Fruit fly (Drosophila melanogaster) whole organism, embryonic: ENCODE measurements around the gene CG5776.
A peak's percentile ranks its signal among the peaks of the same experiment; 100 is the strongest.

Experiments
- B-H1 ChIP-seq: fragments of 200-800 bp; sonication (Bioruptor generic); IDR thresholded peaks from 3 replicates; pipeline ENCODE4 v1.3.6; 2022; ENCODE audit warnings: missing biosample characterization, missing genetic modification characterization
- BtbVII ChIP-seq: fragments of 200-800 bp; sonication (Bioruptor generic); optimal IDR thresholded peaks from 3 replicates; lab custom pipeline; 2017; ENCODE audit warnings: missing biosample characterization, mild to moderate bottlenecking, missing genetic modification characterization
- CG10462 ChIP-seq: fragments of 200-800 bp; sonication (Bioruptor generic); optimal IDR thresholded peaks from 2 replicates; lab custom pipeline; 2016; ENCODE audit warnings: missing biosample characterization, missing genetic modification characterization
- CG10543 ChIP-seq: fragments of 200-800 bp; sonication (Bioruptor generic); optimal IDR thresholded peaks from 3 replicates; lab custom pipeline; 2017; ENCODE audit warnings: missing biosample characterization, mild to moderate bottlenecking, missing genetic modification characterization, moderate library complexity
- CG10565 ChIP-seq: fragments of 200-800 bp; sonication (Bioruptor generic); optimal IDR thresholded peaks from 3 replicates; lab custom pipeline; 2016; ENCODE audit warnings: missing biosample characterization, mild to moderate bottlenecking, missing genetic modification characterization
- CG12071 ChIP-seq: fragments of 200-800 bp; sonication (Bioruptor generic); optimal IDR thresholded peaks from 3 replicates; lab custom pipeline; 2018; ENCODE audit warnings: missing biosample characterization, mild to moderate bottlenecking, missing genetic modification characterization
- CG12769 ChIP-seq: fragments of 200-800 bp; sonication (Bioruptor generic); optimal IDR thresholded peaks from 2 replicates; lab custom pipeline; 2019; ENCODE audit warnings: missing biosample characterization, mild to moderate bottlenecking, missing genetic modification characterization, moderate library complexity
- CG14050 ChIP-seq: fragments of 200-800 bp; sonication (Bioruptor generic); IDR thresholded peaks from 3 replicates; pipeline ENCODE4 v1.3.6; 2022; ENCODE audit warnings: missing biosample characterization, missing genetic modification characterization
- CG15269 ChIP-seq: fragments of 200-800 bp; sonication (Bioruptor generic); optimal IDR thresholded peaks from 2 replicates; lab custom pipeline; 2018; ENCODE audit warnings: missing biosample characterization, mild to moderate bottlenecking, missing genetic modification characterization, moderate library complexity
- CG1603 ChIP-seq: fragments of 200-800 bp; sonication (Bioruptor generic); optimal IDR thresholded peaks from 2 replicates; lab custom pipeline; 2019; ENCODE audit warnings: missing biosample characterization, mild to moderate bottlenecking, missing genetic modification characterization, moderate library complexity
- CG16813 ChIP-seq: fragments of 200-800 bp; sonication (Bioruptor generic); IDR thresholded peaks from 3 replicates; pipeline ENCODE4 v1.3.6; 2022; ENCODE audit warnings: missing biosample characterization, missing genetic modification characterization; ENCODE audit not compliant: partially characterized antibody
- CG17186 ChIP-seq: fragments of 200-800 bp; sonication (Bioruptor generic); optimal IDR thresholded peaks from 3 replicates; lab custom pipeline; 2017; ENCODE audit warnings: missing biosample characterization, missing genetic modification reagents, missing genetic modification characterization
- CG17328 ChIP-seq: fragments of 200-800 bp; sonication (Bioruptor generic); IDR thresholded peaks from 2 replicates; pipeline ENCODE4 v1.3.6; 2022; ENCODE audit warnings: missing biosample characterization, missing genetic modification characterization
- CG18011 ChIP-seq: fragments of 200-800 bp; sonication (Bioruptor generic); optimal IDR thresholded peaks from 2 replicates; lab custom pipeline; 2017; ENCODE audit warnings: missing biosample characterization, missing genetic modification characterization, mild to moderate bottlenecking, moderate library complexity, missing genotype
- CG3065 ChIP-seq: fragments of 200-800 bp; sonication (Bioruptor generic); optimal IDR thresholded peaks from 2 replicates; lab custom pipeline; 2016; ENCODE audit warnings: missing biosample characterization, missing genetic modification characterization
- CG6791 ChIP-seq: fragments of 200-800 bp; sonication (Bioruptor generic); IDR thresholded peaks from 3 replicates; pipeline ENCODE4 v1.3.6; 2022; ENCODE audit warnings: missing biosample characterization, missing genetic modification characterization; ENCODE audit not compliant: partially characterized antibody
- CG9817 ChIP-seq: fragments of 200-800 bp; sonication (Bioruptor generic); optimal IDR thresholded peaks from 2 replicates; lab custom pipeline; 2018; ENCODE audit warnings: missing biosample characterization, mild to moderate bottlenecking, missing genetic modification characterization, moderate library complexity
- CHES-1-like ChIP-seq: fragments of 200-800 bp; sonication (Bioruptor generic); optimal IDR thresholded peaks from 2 replicates; lab custom pipeline; 2016; ENCODE audit warnings: missing biosample characterization, missing genetic modification characterization
- Dip3 ChIP-seq: fragments of 200-800 bp; sonication (Bioruptor generic); optimal IDR thresholded peaks from 3 replicates; lab custom pipeline; 2016; ENCODE audit warnings: missing biosample characterization, missing genetic modification characterization
- Doc3 ChIP-seq: fragments of 200-800 bp; sonication (Bioruptor generic); IDR thresholded peaks from 3 replicates; pipeline ENCODE4 v1.3.6; 2022; ENCODE audit warnings: missing biosample characterization, missing genetic modification characterization; ENCODE audit not compliant: partially characterized antibody
- Dp ChIP-seq: fragments of 200-800 bp; sonication (Bioruptor generic); optimal IDR thresholded peaks from 2 replicates; lab custom pipeline; 2018; ENCODE audit warnings: missing biosample characterization, mild to moderate bottlenecking, missing genetic modification characterization, moderate library complexity
- Fer2 ChIP-seq: fragments of 200-800 bp; sonication (Bioruptor generic); optimal IDR thresholded peaks from 2 replicates; lab custom pipeline; 2018; ENCODE audit warnings: missing biosample characterization, mild to moderate bottlenecking, missing genetic modification characterization, moderate library complexity
- H2.0 ChIP-seq: fragments of 200-800 bp; sonication (Bioruptor generic); IDR thresholded peaks from 2 replicates; pipeline ENCODE4 v1.3.6; 2022; ENCODE audit warnings: missing biosample characterization, missing genetic modification characterization
- Hsf ChIP-seq: fragments of 200-800 bp; sonication (Bioruptor generic); optimal IDR thresholded peaks from 3 replicates; lab custom pipeline; 2016; ENCODE audit warnings: missing biosample characterization, missing genetic modification characterization
- Mrtf ChIP-seq: fragments of 200-800 bp; sonication (Bioruptor generic); IDR thresholded peaks from 3 replicates; pipeline ENCODE4 v1.3.6; 2022; ENCODE audit warnings: missing biosample characterization, missing genetic modification characterization
- Nf-YB ChIP-seq: fragments of 200-800 bp; sonication (Bioruptor generic); optimal IDR thresholded peaks from 3 replicates; lab custom pipeline; 2019; ENCODE audit warnings: missing biosample characterization, mild to moderate bottlenecking, missing genetic modification characterization, moderate library complexity
- Scr ChIP-seq: fragments of 200-800 bp; sonication (Bioruptor generic); IDR thresholded peaks from 2 replicates; pipeline ENCODE4 v1.3.6; 2022; ENCODE audit warnings: missing biosample characterization, missing genetic modification characterization; ENCODE audit not compliant: partially characterized antibody
- Sox100B ChIP-seq: fragments of 200-800 bp; sonication (Bioruptor generic); optimal IDR thresholded peaks from 3 replicates; lab custom pipeline; 2018; ENCODE audit warnings: missing biosample characterization, mild to moderate bottlenecking, missing genetic modification characterization
- abd-A ChIP-seq: fragments of 200-800 bp; sonication (Bioruptor generic); optimal IDR thresholded peaks from 3 replicates; lab custom pipeline; 2019; ENCODE audit warnings: missing biosample characterization, mild to moderate bottlenecking, missing genetic modification characterization, moderate library complexity
- al ChIP-seq: fragments of 200-800 bp; sonication (Bioruptor generic); IDR thresholded peaks from 2 replicates; pipeline ENCODE4 v1.3.6; 2022; ENCODE audit warnings: missing biosample characterization, missing genetic modification characterization
- bbx ChIP-seq: fragments of 200-800 bp; sonication (Bioruptor generic); IDR thresholded peaks from 2 replicates; pipeline ENCODE4 v1.3.6; 2022; ENCODE audit warnings: missing biosample characterization, missing genetic modification characterization; ENCODE audit not compliant: partially characterized antibody
- bowl ChIP-seq: fragments of 200-800 bp; sonication (Bioruptor generic); IDR thresholded peaks from 2 replicates; pipeline ENCODE4 v1.3.6; 2022; ENCODE audit warnings: missing biosample characterization, missing genetic modification characterization
- caup ChIP-seq: fragments of 200-800 bp; sonication (Bioruptor generic); optimal IDR thresholded peaks from 3 replicates; lab custom pipeline; 2017; ENCODE audit warnings: missing biosample characterization, mild to moderate bottlenecking, missing genetic modification characterization, moderate library complexity; ENCODE audit not compliant: severe bottlenecking
- dati ChIP-seq: fragments of 200-800 bp; sonication (Bioruptor generic); IDR thresholded peaks from 2 replicates; pipeline ENCODE4 v1.3.6; 2022; ENCODE audit warnings: missing biosample characterization, missing genetic modification characterization
- fd64A ChIP-seq: fragments of 200-800 bp; sonication (Bioruptor generic); optimal IDR thresholded peaks from 3 replicates; lab custom pipeline; 2018; ENCODE audit warnings: missing biosample characterization, mild to moderate bottlenecking, missing genetic modification characterization
- fru ChIP-seq: fragments of >200 bp; optimal IDR thresholded peaks from 2 replicates; lab custom pipeline; 2017
- inv ChIP-seq: fragments of 200-800 bp; sonication (Bioruptor generic); IDR thresholded peaks from 2 replicates; pipeline ENCODE4 v1.3.6; 2022; ENCODE audit warnings: missing biosample characterization, missing genetic modification characterization; ENCODE audit not compliant: partially characterized antibody
- jing ChIP-seq: fragments of 200-800 bp; sonication (Bioruptor generic); optimal IDR thresholded peaks from 2 replicates; lab custom pipeline; 2018; ENCODE audit warnings: missing biosample characterization, mild to moderate bottlenecking, missing genetic modification characterization
- knrl ChIP-seq: fragments of 200-800 bp; sonication (Bioruptor generic); IDR thresholded peaks from 3 replicates; pipeline ENCODE4 v1.3.6; 2022; ENCODE audit warnings: missing biosample characterization, missing genetic modification characterization; ENCODE audit not compliant: partially characterized antibody
- mam ChIP-seq: fragments of 200-800 bp; sonication (Bioruptor generic); optimal IDR thresholded peaks from 3 replicates; lab custom pipeline; 2016; ENCODE audit warnings: missing biosample characterization, missing genetic modification characterization
- mld ChIP-seq: fragments of 200-800 bp; sonication (Bioruptor generic); IDR thresholded peaks from 3 replicates; pipeline ENCODE4 v1.3.6; 2022; ENCODE audit warnings: missing biosample characterization, missing genetic modification characterization; ENCODE audit not compliant: partially characterized antibody
- nau ChIP-seq: fragments of 200-800 bp; sonication (Bioruptor generic); optimal IDR thresholded peaks from 3 replicates; lab custom pipeline; 2017; ENCODE audit warnings: missing biosample characterization, mild to moderate bottlenecking, missing genetic modification characterization, missing genetic modification reagents
- otp ChIP-seq: fragments of 200-800 bp; sonication (Bioruptor generic); IDR thresholded peaks from 3 replicates; pipeline ENCODE4, ENCODE4 v1.3.6; 2022; ENCODE audit warnings: missing biosample characterization, missing genetic modification characterization
- sim ChIP-seq: fragments of 200-800 bp; sonication (Bioruptor generic); IDR thresholded peaks from 2 replicates; pipeline ENCODE4 v1.3.6; 2022; ENCODE audit warnings: missing biosample characterization, missing genetic modification characterization
- slou ChIP-seq: fragments of 200-800 bp; sonication (Bioruptor generic); optimal IDR thresholded peaks from 3 replicates; lab custom pipeline; 2016; ENCODE audit warnings: missing biosample characterization, missing genetic modification characterization
- sr ChIP-seq: fragments of 200-800 bp; sonication (Bioruptor generic); IDR thresholded peaks from 3 replicates; pipeline ENCODE4 v1.3.6; 2022; ENCODE audit warnings: missing biosample characterization, missing genetic modification characterization
- ssp ChIP-seq: fragments of 200-800 bp; sonication (Bioruptor generic); IDR thresholded peaks from 2 replicates; pipeline ENCODE4 v1.3.6; 2022; ENCODE audit warnings: missing biosample characterization, missing genetic modification characterization
- stc ChIP-seq: fragments of 200-800 bp; sonication (Bioruptor generic); IDR thresholded peaks from 2 replicates; pipeline ENCODE4 v1.3.6; 2022; ENCODE audit warnings: missing biosample characterization, missing genetic modification characterization
- tio ChIP-seq: fragments of 200-800 bp; sonication (Bioruptor generic); optimal IDR thresholded peaks from 2 replicates; lab custom pipeline; 2017; ENCODE audit warnings: missing biosample characterization, missing genetic modification characterization, inconsistent platforms

The CG5776 gene

dm6 chr2L:12704418-12704920, at the start of gene CG5776, which contains the start of gene spict (continued):
- TF ChIP-seq fru (lab: Kevin White, UChicago) (no peak), CG14050 (GFP tag; lab: Robert Waterston, UW) (peak; percentile 75; the same call in 2 of the 3 replicates), Hsf (GFP tag; lab: Kevin White, UChicago) (peak; percentile 60), CG12071 (no peak), CG10462 (GFP tag; lab: Kevin White, UChicago) (no peak), H2.0 (GFP tag; lab: Robert Waterston, UW) (peak; percentile 77), CG10543 (GFP tag; lab: Kevin White, UChicago) (peak; percentile 80), Nf-YB (GFP tag; lab: Kevin White, UChicago) (peak; percentile 56), Doc3 (no peak), Scr (GFP tag; lab: Robert Waterston, UW) (peak; percentile 60), CG6791 (GFP tag; lab: Robert Waterston, UW) (no peak), Dip3 (peak; percentile 53), CG1603 (peak; percentile 87), al (GFP tag; lab: Robert Waterston, UW) (peak; percentile 78), sr (GFP tag; lab: Robert Waterston, UW) (no peak), CG3065 (no peak), caup (GFP tag; lab: Kevin White, UChicago) (peak; percentile 32), CG15269 (peak; percentile 75), Fer2 (tag; lab: Kevin White, UChicago) (peak; percentile 37), CG12769 (peak; percentile 89), slou (GFP tag; lab: Kevin White, UChicago) (no peak), fd64A (GFP tag; lab: Kevin White, UChicago) (peak; percentile 14), mam (GFP tag; lab: Kevin White, UChicago) (no peak), bbx (GFP tag; lab: Robert Waterston, UW) (peak; percentile 35; the same call in 1 of the 2 replicates), nau (GFP tag; lab: Kevin White, UChicago) (no peak), dati (GFP tag; lab: Robert Waterston, UW) (no peak), CG16813 (no peak), jing (GFP tag; lab: Kevin White, UChicago) (peak; percentile 38), tio (GFP tag; lab: Kevin White, UChicago) (no peak), inv (GFP tag; lab: Robert Waterston, UW) (peak; percentile 39; the same call in 1 of the 2 replicates), Mrtf (GFP tag; lab: Robert Waterston, UW) (peak; percentile 74; the same call in 2 of the 3 replicates), otp (GFP tag; lab: Robert Waterston, UW) (0 out of 3 replicates have a peak, but pooled peaks have one; percentile 40), stc (GFP tag; lab: Robert Waterston, UW) (peak; percentile 74), CG9817 (peak; percentile 86), Sox100B (no peak), CG17186 (peak; percentile 37), CHES-1-like (GFP tag; lab: Kevin White, UChicago) (peak; percentile 35), BtbVII (GFP tag; lab: Kevin White, UChicago) (peak; percentile 1), mld (GFP tag; lab: Robert Waterston, UW) (no peak), sim (GFP tag; lab: Robert Waterston, UW) (0 out of 2 replicates have a peak, but pooled peaks have one; percentile 22), ssp (GFP tag; lab: Robert Waterston, UW) (peak; percentile 64), B-H1 (peak; percentile 56; the same call in 2 of the 3 replicates), CG17328 (peak; percentile 79), Dp (GFP tag; lab: Kevin White, UChicago) (peak; percentile 56), abd-A (tag; lab: Kevin White, UChicago) (no peak), knrl (GFP tag; lab: Robert Waterston, UW) (0 out of 3 replicates have a peak, but pooled peaks have one; percentile 38), CG10565 (GFP tag; lab: Kevin White, UChicago) (no peak), CG18011 (GFP tag; lab: Kevin White, UChicago) (peak; percentile 77), bowl (GFP tag; lab: Robert Waterston, UW) (peak; percentile 37; the same call in 1 of the 2 replicates)
